Worm (Caenorhabditis elegans) whole organism, young adult: ENCODE data around the gene fbxb-77.

Experiments used
- F49E8.2 ChIP-seq: sonication (generic microtip); optimal IDR thresholded peaks from 3 replicates; lab custom pipeline; 2017; ENCODE audit warnings: missing genetic modification characterization, mild to moderate bottlenecking, missing compliant biosample characterization, antibody characterized with exemption, moderate library complexity; ENCODE audit not compliant: insufficient read depth
- efl-1 ChIP-seq: fragments of 150-350 bp; optimal IDR thresholded peaks from 2 replicates; lab custom pipeline; 2014; ENCODE audit warnings: missing biosample characterization, missing genetic modification reagents, missing genetic modification characterization
- hmg-20 ChIP-seq: fragments of 200-800 bp; sonication (Bioruptor generic); IDR thresholded peaks from 2 replicates; pipeline ENCODE4 v1.3.6; 2022; ENCODE audit warnings: missing genetic modification reagents, missing genetic modification characterization, missing compliant biosample characterization
- hrde-1 ChIP-seq: sonication (generic microtip); optimal IDR thresholded peaks from 2 replicates; lab custom pipeline; 2016; ENCODE audit warnings: missing genetic modification characterization, mild to moderate bottlenecking, missing compliant biosample characterization, moderate library complexity, missing genotype, missing genetic modification reagents, borderline replicate concordance
- madf-10 ChIP-seq: sonication (generic microtip); optimal IDR thresholded peaks from 2 replicates; lab custom pipeline; 2016; ENCODE audit warnings: mild to moderate bottlenecking, missing genetic modification characterization, missing compliant biosample characterization
- madf-3 ChIP-seq: fragments of 200-800 bp; sonication (Bioruptor generic); IDR thresholded peaks from 2 replicates; pipeline ENCODE4 v1.3.6; 2022; ENCODE audit warnings: missing genetic modification reagents, missing genetic modification characterization, missing compliant biosample characterization
- nfya-1 ChIP-seq: sonication (generic microtip); optimal IDR thresholded peaks from 2 replicates; lab custom pipeline; 2017; ENCODE audit warnings: antibody characterized with exemption, missing compliant biosample characterization, missing genetic modification characterization, borderline replicate concordance; ENCODE audit not compliant: insufficient read depth
- rcor-1 ChIP-seq: fragments of 200-800 bp; sonication (Bioruptor generic); IDR thresholded peaks from 2 replicates; pipeline ENCODE4 v1.3.6; 2022; ENCODE audit warnings: missing genetic modification reagents, missing genetic modification characterization, missing compliant biosample characterization
- rec-8 ChIP-seq, 2 experiments: sonication (generic microtip); optimal IDR thresholded peaks; 2 replicates each; lab custom pipeline; 2016; ENCODE audit warnings: mild to moderate bottlenecking in 2 of 2, missing genetic modification characterization in 2 of 2, missing genetic modification reagents in 2 of 2, missing genotype in 2 of 2, missing biosample characterization in 1 of 2, missing compliant biosample characterization in 1 of 2, moderate library complexity in 1 of 2
- snpc-4 ChIP-seq, 5 experiments: fragments of 150-350 bp in 1 of 5; sonication (generic microtip) in 4 of 5; optimal IDR thresholded peaks; 2 replicates each; lab custom pipeline; 2014 to 2018; ENCODE audit warnings: missing genetic modification characterization in 5 of 5, missing biosample characterization in 3 of 5, antibody characterized with exemption in 2 of 5, mild to moderate bottlenecking in 2 of 5, missing compliant biosample characterization in 2 of 5, missing genotype in 2 of 5, moderate library complexity in 2 of 5, missing genetic modification reagents in 1 of 5
- sptf-2 ChIP-seq: fragments of 200-800 bp; sonication (Bioruptor generic); optimal IDR thresholded peaks from 2 replicates; lab custom pipeline; 2018; ENCODE audit warnings: mild to moderate bottlenecking, missing genetic modification characterization, missing compliant biosample characterization

DNA sequence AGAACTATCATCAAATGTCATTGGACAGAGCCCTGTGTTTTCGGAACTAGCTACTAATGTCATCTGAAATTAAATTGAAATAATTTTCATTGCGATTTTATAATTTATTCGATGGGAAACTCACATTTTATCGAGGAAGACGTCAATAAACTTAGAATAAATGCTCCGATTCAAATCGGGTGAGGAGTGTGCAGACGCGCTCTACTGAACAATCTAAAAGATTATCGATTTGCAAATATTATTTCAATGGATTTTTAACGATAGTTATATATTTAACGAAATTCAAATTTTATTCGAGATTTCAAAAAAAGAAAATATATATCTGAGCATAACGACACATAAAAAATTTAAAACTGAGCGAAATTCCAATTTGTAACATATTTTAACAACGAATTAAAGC lies 43.2 kb upstream of the fbxb-77 start, which contains the start of gene eor-1:
- TF ChIP-seq rec-8 (tag; optimal IDR thresholded peaks at IDR 0.05; lab: Kevin White, UChicago) (no peak), hrde-1 (tag; lab: Kevin White, UChicago) (no peak), madf-10 (no peak), madf-3 (GFP tag; lab: Robert Waterston, UW) (no peak), snpc-4 (GFP tag; optimal IDR thresholded peaks at IDR 0.05; lab: Kevin White, UChicago) (peak; percentile 15), snpc-4 (tag; optimal IDR thresholded peaks at IDR 0.05; lab: Kevin White, UChicago) (peak in 2 of 4 experiments; percentile 6 to 58), efl-1 (GFP tag; lab: Kevin White, UChicago) (no peak), sptf-2 (GFP tag; lab: Kevin White, UChicago) (no peak), rcor-1 (no peak), nfya-1 (tag; lab: Kevin White, UChicago) (no peak), hmg-20 (no peak), F49E8.2 (tag; lab: Kevin White, UChicago) (no peak)
